Worm (Caenorhabditis elegans) whole organism, early embryonic: ENCODE data around the gene Y47D3A.31.

ENCODE experiments used
- F13C5.2 ChIP-seq: sonication (generic microtip); optimal IDR thresholded peaks from 2 replicates; lab custom pipeline; 2017; ENCODE audit warnings: mild to moderate bottlenecking, missing genetic modification characterization, inconsistent platforms, missing compliant biosample characterization
- ama-1 ChIP-seq: fragments of 150-350 bp; optimal IDR thresholded peaks from 2 replicates; lab custom pipeline; 2014
- ceh-13 ChIP-seq: fragments of 200-800 bp; sonication (Bioruptor generic); optimal IDR thresholded peaks from 2 replicates; lab custom pipeline; 2018; ENCODE audit warnings: mild to moderate bottlenecking, missing genetic modification characterization, missing compliant biosample characterization
- hmg-4 ChIP-seq: fragments of 200-800 bp; sonication (Bioruptor generic); optimal IDR thresholded peaks from 2 replicates; lab custom pipeline; 2018; ENCODE audit warnings: mild to moderate bottlenecking, missing genetic modification characterization, missing compliant biosample characterization
- tra-4 ChIP-seq: sonication (generic microtip); optimal IDR thresholded peaks from 2 replicates; lab custom pipeline; 2017; ENCODE audit warnings: missing genetic modification characterization, missing compliant biosample characterization

- TF ChIP-seq F13C5.2 (no peak), tra-4 (tag; lab: Kevin White, UChicago) (no peak), ceh-13 (GFP tag; lab: Kevin White, UChicago) (no peak), hmg-4 (GFP tag; lab: Kevin White, UChicago) (no peak), ama-1 (lab: Kevin White, UChicago) (no peak)
Measured at ce11 chrIII:11127528-11127927, 29.5 kb downstream of the Y47D3A.31 start, which contains the start of gene Y48A6C.8.
